Worm (Caenorhabditis elegans) whole organism, L3 larva: ENCODE measurements around the gene ceh-81.

Experiments used
- R02D3.7 ChIP-seq: fragments of 150-350 bp; optimal IDR thresholded peaks from 2 replicates; lab custom pipeline; 2014; ENCODE audit warnings: missing biosample characterization, missing genetic modification characterization
- ZK546.5 ChIP-seq: sonication (generic microtip); optimal IDR thresholded peaks from 2 replicates; lab custom pipeline; 2017; ENCODE audit warnings: missing biosample characterization, missing genetic modification characterization
- aly-2 ChIP-seq: fragments of 150-350 bp; optimal IDR thresholded peaks from 2 replicates; lab custom pipeline; 2014; ENCODE audit warnings: missing biosample characterization, missing genetic modification characterization
- ceh-16 ChIP-seq: sonication (generic microtip); optimal IDR thresholded peaks from 2 replicates; lab custom pipeline; 2017; ENCODE audit warnings: missing biosample characterization, missing genetic modification characterization
- ceh-28 ChIP-seq: fragments of 150-350 bp; optimal IDR thresholded peaks from 2 replicates; lab custom pipeline; 2014; ENCODE audit warnings: missing biosample characterization, missing genetic modification reagents, missing genetic modification characterization
- ceh-82 ChIP-seq: fragments of 150-350 bp; optimal IDR thresholded peaks from 2 replicates; lab custom pipeline; 2014; ENCODE audit warnings: missing biosample characterization, missing genetic modification characterization
- daf-12 ChIP-seq: fragments of 150-350 bp; optimal IDR thresholded peaks from 2 replicates; lab custom pipeline; 2014; ENCODE audit warnings: missing biosample characterization, missing genetic modification reagents, missing genetic modification characterization
- egl-5 ChIP-seq: fragments of 150-350 bp; optimal IDR thresholded peaks from 2 replicates; lab custom pipeline; 2017; ENCODE audit warnings: missing biosample characterization, missing genetic modification reagents, missing genetic modification characterization, inconsistent platforms
- elt-2 ChIP-seq: sonication (generic microtip); optimal IDR thresholded peaks from 2 replicates; lab custom pipeline; 2016; ENCODE audit warnings: missing genetic modification reagents, mild to moderate bottlenecking, missing genetic modification characterization, missing compliant biosample characterization
- elt-3 ChIP-seq, 3 experiments: fragments of 150-350 bp in 1 of 3; sonication (generic microtip) in 2 of 3; optimal IDR thresholded peaks; 2 replicates in 2 of 3; 4 replicates in 1 of 3; lab custom pipeline; 2014 to 2017; ENCODE audit warnings: missing biosample characterization in 3 of 3, missing genetic modification characterization in 3 of 3
- eor-1 ChIP-seq, 2 experiments: fragments of 150-350 bp; optimal IDR thresholded peaks; 2 replicates each; lab custom pipeline; 2014 to 2018; ENCODE audit warnings: missing biosample characterization in 2 of 2, missing genetic modification characterization in 2 of 2
- fos-1 ChIP-seq: fragments of 150-350 bp; optimal IDR thresholded peaks from 2 replicates; lab custom pipeline; 2014; ENCODE audit warnings: missing biosample characterization, missing genetic modification characterization
- jun-1 ChIP-seq: fragments of 150-350 bp; optimal IDR thresholded peaks from 2 replicates; lab custom pipeline; 2014; ENCODE audit warnings: missing biosample characterization, missing genetic modification reagents, missing genetic modification characterization
- lin-15B ChIP-seq: fragments of 150-350 bp; optimal IDR thresholded peaks from 2 replicates; lab custom pipeline; 2014; ENCODE audit warnings: missing biosample characterization, missing genetic modification characterization
- lin-39 ChIP-seq: fragments of 150-350 bp; optimal IDR thresholded peaks from 2 replicates; lab custom pipeline; 2018; ENCODE audit warnings: missing biosample characterization, missing genetic modification reagents, missing genetic modification characterization
- mdl-1 ChIP-seq: fragments of 150-350 bp; optimal IDR thresholded peaks from 2 replicates; lab custom pipeline; 2014; ENCODE audit warnings: missing biosample characterization, missing genetic modification characterization
- mml-1 ChIP-seq: fragments of 150-350 bp; sonication (generic microtip); optimal IDR thresholded peaks from 3 replicates; lab custom pipeline; 2014; ENCODE audit warnings: missing biosample characterization, missing genetic modification characterization
- nfya-1 ChIP-seq: sonication (generic microtip); optimal IDR thresholded peaks from 2 replicates; lab custom pipeline; 2017; ENCODE audit warnings: missing genetic modification characterization, mild to moderate bottlenecking, missing compliant biosample characterization, antibody characterized with exemption, moderate library complexity; ENCODE audit not compliant: insufficient read depth
- nhr-11 ChIP-seq: fragments of 150-350 bp; optimal IDR thresholded peaks from 2 replicates; lab custom pipeline; 2014; ENCODE audit warnings: missing biosample characterization, missing genetic modification characterization
- nhr-23 ChIP-seq: fragments of 150-350 bp; optimal IDR thresholded peaks from 2 replicates; lab custom pipeline; 2014; ENCODE audit warnings: missing biosample characterization, missing genetic modification reagents, missing genetic modification characterization
- nhr-25 ChIP-seq: sonication (generic microtip); optimal IDR thresholded peaks from 2 replicates; lab custom pipeline; 2017; ENCODE audit warnings: missing biosample characterization, missing genetic modification characterization
- nhr-28 ChIP-seq: fragments of 150-350 bp; optimal IDR thresholded peaks from 2 replicates; lab custom pipeline; 2014; ENCODE audit warnings: missing biosample characterization, missing genetic modification characterization
- nhr-43 ChIP-seq: sonication (generic microtip); optimal IDR thresholded peaks from 2 replicates; lab custom pipeline; 2016; ENCODE audit warnings: mild to moderate bottlenecking, missing genetic modification characterization, missing compliant biosample characterization; ENCODE audit not compliant: poor library complexity, severe bottlenecking
- nhr-67 ChIP-seq: fragments of 150-350 bp; optimal IDR thresholded peaks from 2 replicates; lab custom pipeline; 2014; ENCODE audit warnings: missing biosample characterization, missing genetic modification characterization
- nhr-76 ChIP-seq: fragments of 150-350 bp; sonication (generic microtip); optimal IDR thresholded peaks from 5 replicates; lab custom pipeline; 2014; ENCODE audit warnings: missing biosample characterization, missing genetic modification characterization
- pha-4 ChIP-seq: fragments of 150-350 bp; optimal IDR thresholded peaks from 2 replicates; lab custom pipeline; 2014; ENCODE audit warnings: missing biosample characterization, missing genetic modification reagents, missing genetic modification characterization
- sea-2 ChIP-seq: fragments of 150-350 bp; sonication (generic microtip); optimal IDR thresholded peaks from 4 replicates; lab custom pipeline; 2014; ENCODE audit warnings: missing biosample characterization, missing genetic modification reagents, missing genetic modification characterization
- snpc-4 ChIP-seq: fragments of 150-350 bp; optimal IDR thresholded peaks from 2 replicates; lab custom pipeline; 2014; ENCODE audit warnings: missing biosample characterization, missing genetic modification characterization
- tbx-2 ChIP-seq: sonication (generic microtip); optimal IDR thresholded peaks from 2 replicates; lab custom pipeline; 2016; ENCODE audit warnings: mild to moderate bottlenecking, missing genetic modification characterization, missing compliant biosample characterization
- unc-39 ChIP-seq: sonication (generic microtip); optimal IDR thresholded peaks from 4 replicates; lab custom pipeline; 2017; ENCODE audit warnings: missing biosample characterization, missing genetic modification characterization
- unc-62 ChIP-seq: fragments of 150-350 bp; sonication (generic microtip); optimal IDR thresholded peaks from 4 replicates; lab custom pipeline; 2014; ENCODE audit warnings: missing biosample characterization, missing genetic modification reagents, missing genetic modification characterization
- zag-1 ChIP-seq: fragments of 150-350 bp; optimal IDR thresholded peaks from 2 replicates; lab custom pipeline; 2014; ENCODE audit warnings: missing biosample characterization, missing genetic modification characterization
- ztf-11 ChIP-seq: fragments of 150-350 bp; optimal IDR thresholded peaks from 2 replicates; lab custom pipeline; 2014; ENCODE audit warnings: missing biosample characterization, missing genetic modification characterization
- ztf-4 ChIP-seq: fragments of 150-350 bp; optimal IDR thresholded peaks from 2 replicates; lab custom pipeline; 2014; ENCODE audit warnings: missing biosample characterization, missing genetic modification characterization

The ceh-81 gene

ce11 chrII:1709959-1710358 is 20.2 kb upstream of the ceh-81 start, which contains the start of gene fbxa-184:
Gene fbxa-184, plus strand, starts transcription at chrII:1710259.
- TF ChIP-seq aly-2 (no peak), ceh-28 (tag; lab: Kevin White, UChicago) (no peak), nhr-28 (tag; lab: Kevin White, UChicago) (no peak), ceh-16 (tag; lab: Kevin White, UChicago) (no peak), nhr-25 (no peak), elt-2 (tag; lab: Kevin White, UChicago) (no peak), tbx-2 (tag; lab: Kevin White, UChicago) (no peak), snpc-4 (tag; lab: Kevin White, UChicago) (no peak)

DNA sequence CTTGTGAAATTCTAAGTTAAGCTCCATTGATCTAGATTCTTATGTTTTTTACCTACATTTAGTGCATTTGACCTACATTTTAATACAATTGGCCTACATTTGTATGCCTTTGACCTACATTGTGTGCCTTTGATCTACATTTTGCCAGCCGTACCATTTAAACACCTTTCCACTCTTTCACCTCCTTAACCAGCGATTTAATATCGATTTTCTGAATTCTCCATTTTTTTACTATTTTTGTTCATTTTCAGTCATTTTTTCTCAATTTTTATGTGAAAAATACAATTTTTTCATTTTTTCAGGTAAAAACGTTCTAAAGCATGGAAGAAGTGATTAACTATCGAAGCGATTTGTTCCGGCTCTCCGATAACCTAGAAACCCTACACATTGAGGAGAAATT is 17.3 kb upstream of the ceh-81 start, which contains the start of gene btb-7:
btb-7 (plus strand) TSS at position 301 of the 400 bp plus-strand sequence.
- TF ChIP-seq lin-39 (tag; lab: Kevin White, UChicago) (no peak), nhr-11 (no peak), egl-5 (tag; lab: Kevin White, UChicago) (no peak), lin-15B (tag; lab: Kevin White, UChicago) (no peak), ztf-11 (tag; lab: Kevin White, UChicago) (no peak), nhr-25 (no peak), R02D3.7 (tag; lab: Kevin White, UChicago) (no peak), nhr-28 (tag; lab: Kevin White, UChicago) (no peak), nhr-76 (tag; lab: Kevin White, UChicago) (no peak), eor-1 (tag; optimal IDR thresholded peaks at IDR 0.05; lab: Kevin White, UChicago) (no peak), snpc-4 (tag; lab: Kevin White, UChicago) (no peak)

DNA sequence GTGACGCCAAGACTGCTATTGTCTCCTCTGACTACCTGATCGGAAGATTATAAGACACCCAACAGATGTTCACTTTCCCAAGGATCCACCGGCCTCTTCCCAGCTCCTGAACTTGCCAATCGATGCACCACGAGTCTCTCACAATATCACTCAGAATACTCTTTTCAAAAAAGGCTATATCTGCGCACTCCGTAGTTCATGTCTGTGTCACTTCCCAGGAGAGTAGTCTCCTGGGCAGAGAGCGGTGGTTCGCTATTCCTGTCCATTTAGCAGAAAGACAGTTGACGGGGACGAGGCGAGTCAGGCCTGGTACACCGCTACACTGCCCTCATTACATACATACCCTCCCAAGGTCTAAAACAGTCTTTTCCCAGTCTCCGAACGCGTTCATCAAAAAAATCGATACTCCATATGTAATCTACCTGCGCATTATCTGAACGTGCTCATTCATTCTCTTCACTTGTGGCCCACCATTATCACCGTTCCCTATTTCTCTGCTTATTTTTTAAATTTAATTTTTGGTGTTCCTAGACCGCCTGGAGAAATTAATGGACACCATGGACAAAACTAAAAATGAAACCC is 15.3 kb upstream of the ceh-81 start, which contains the start of gene btb-6:
btb-6 (plus strand) TSS at position 532 of the 582 bp plus-strand sequence.
- TF ChIP-seq R02D3.7 (tag; lab: Kevin White, UChicago) (no peak), fos-1 (tag; lab: Kevin White, UChicago) (no peak), sea-2 (GFP tag; lab: Kevin White, UChicago) (no peak), nfya-1 (tag; lab: Kevin White, UChicago) (no peak), nhr-23 (no peak), tbx-2 (tag; lab: Kevin White, UChicago) (no peak), egl-5 (tag; lab: Kevin White, UChicago) (no peak), pha-4 (tag; lab: Kevin White, UChicago) (no peak), elt-2 (tag; lab: Kevin White, UChicago) (no peak), unc-62 (no peak), ceh-16 (tag; lab: Kevin White, UChicago) (no peak), ceh-28 (tag; lab: Kevin White, UChicago) (no peak), daf-12 (tag; lab: Kevin White, UChicago) (no peak), nhr-67 (no peak), nhr-25 (no peak)

ce11 chrII:1719153-1719552 is 11.1 kb upstream of the ceh-81 start, which contains the start of gene fbxb-48:
Gene fbxb-48, minus strand, starts transcription at chrII:1719253.
- TF ChIP-seq jun-1 (tag; lab: Kevin White, UChicago) (no peak), elt-2 (tag; lab: Kevin White, UChicago) (no peak), lin-39 (tag; lab: Kevin White, UChicago) (no peak), nhr-43 (no peak), nfya-1 (tag; lab: Kevin White, UChicago) (no peak), unc-39 (no peak)

- TF ChIP-seq elt-2 (tag; lab: Kevin White, UChicago) (no peak), unc-39 (no peak), ceh-28 (tag; lab: Kevin White, UChicago) (no peak), ceh-16 (tag; lab: Kevin White, UChicago) (no peak), elt-3 (tag; optimal IDR thresholded peaks at IDR 0.05; lab: Kevin White, UChicago) (no peak), tbx-2 (tag; lab: Kevin White, UChicago) (no peak), nhr-28 (tag; lab: Kevin White, UChicago) (no peak), mml-1 (tag; lab: Kevin White, UChicago) (no peak), eor-1 (tag; optimal IDR thresholded peaks at IDR 0.05; lab: Kevin White, UChicago) (no peak), mdl-1 (tag; lab: Kevin White, UChicago) (no peak), ZK546.5 (tag; lab: Kevin White, UChicago) (no peak), nhr-25 (no peak), nhr-76 (tag; lab: Kevin White, UChicago) (no peak), snpc-4 (tag; lab: Kevin White, UChicago) (no peak), ztf-4 (tag; lab: Kevin White, UChicago) (no peak), ceh-82 (tag; lab: Kevin White, UChicago) (no peak), zag-1 (tag; lab: Kevin White, UChicago) (no peak), lin-39 (tag; lab: Kevin White, UChicago) (no peak)
Measured at ce11 chrII:1722394-1722793, 7.8 kb upstream of the ceh-81 start, which contains the start of the genes fbxb-5 and btb-8. Gene fbxb-5, minus strand, starts transcription at chrII:1722494. Gene btb-8, plus strand, starts transcription at chrII:1722770.
